Worm (Caenorhabditis elegans): ENCODE results near the gene set-16.

Gene set-16

ce11 chrIII:13643534-13643933 is at the start of gene set-16, which contains the start of gene drr-2:
Gene set-16, plus strand, starts transcription at chrIII:13643916.
Gene drr-2, minus strand, starts transcription at chrIII:13643570.
- TF ChIP-seq F23B12.7 (tag; optimal IDR thresholded peaks at IDR 0.05; ENCODE audit: insufficient read depth) (peak; percentile 95), F10E7.11 (tag; optimal IDR thresholded peaks at IDR 0.05) (peak; percentile 58), B0035.1 (tag; optimal IDR thresholded peaks at IDR 0.05) (peak; percentile 91), tbp1 (GFP tag; optimal IDR thresholded peaks at IDR 0.05) (peak; percentile 82), die-1 (tag; optimal IDR thresholded peaks at IDR 0.05) (peak; percentile 81), ztf-25 (GFP tag; IDR thresholded peaks at IDR 0.05) (no peak), dox-1 (GFP tag; IDR thresholded peaks at IDR 0.05) (peak; percentile 100), F33H1.4 (GFP tag; IDR thresholded peaks at IDR 0.05) (peak; percentile 91), hlh-12 (tag; optimal IDR thresholded peaks at IDR 0.05) (no peak), ceh-40 (GFP tag; IDR thresholded peaks at IDR 0.05) (no peak), xnd-1 (tag; optimal IDR thresholded peaks at IDR 0.05) (peak; percentile 88), ztf-28 (GFP tag; IDR thresholded peaks at IDR 0.05) (peak; percentile 87), rpc-1 (optimal IDR thresholded peaks at IDR 0.05) (peak; percentile 19), rpc-1 (tag; optimal IDR thresholded peaks at IDR 0.05) (peak; percentile 14), F49E8.2 (tag; optimal IDR thresholded peaks at IDR 0.05; ENCODE audit: insufficient read depth) (peak; percentile 98), pbrm-1 (GFP tag; IDR thresholded peaks at IDR 0.05) (peak; percentile 100), nfya-2 (GFP tag; IDR thresholded peaks at IDR 0.05) (peak; percentile 91; the same call in 1 of the 2 replicates), rec-8 (tag; optimal IDR thresholded peaks at IDR 0.05) (peak; percentile 41 to 75), Y56A3A.18 (GFP tag; IDR thresholded peaks at IDR 0.05) (peak; percentile 95), ceh-27 (GFP tag; optimal IDR thresholded peaks at IDR 0.05) (peak; percentile 99), tbx-9 (tag; optimal IDR thresholded peaks at IDR 0.05; ENCODE audit: borderline replicate concordance) (no peak), rcor-1 (GFP tag; IDR thresholded peaks at IDR 0.05) (peak; percentile 99), madf-3 (GFP tag; IDR thresholded peaks at IDR 0.05) (peak; percentile 98), D2030.7 (GFP tag; IDR thresholded peaks at IDR 0.05) (peak; percentile 100), T26A5.8 (tag; optimal IDR thresholded peaks at IDR 0.05) (peak; percentile 75), F39B2.1 (GFP tag; IDR thresholded peaks at IDR 0.05) (peak; percentile 79; the same call in 1 of the 2 replicates), hmg-1.2 (GFP tag; IDR thresholded peaks at IDR 0.05) (peak; percentile 100), zfh-2 (GFP tag; conservative IDR thresholded peaks at IDR 0.05) (peak; percentile 98), tlf-1 (GFP tag; optimal IDR thresholded peaks at IDR 0.05) (peak; percentile 100), somi-1 (GFP tag; optimal IDR thresholded peaks at IDR 0.05) (peak; percentile 98), attf-3 (GFP tag; conservative IDR thresholded peaks at IDR 0.05) (peak; percentile 78), ekl-4 (GFP tag; IDR thresholded peaks at IDR 0.05) (peak; percentile 99), dpl-1 (GFP tag; optimal IDR thresholded peaks at IDR 0.05) (peak; percentile 78), Y53F4B.3 (GFP tag; IDR thresholded peaks at IDR 0.05) (peak; percentile 75), nfya-1 (tag; optimal IDR thresholded peaks at IDR 0.05; ENCODE audit: borderline replicate concordance, insufficient read depth) (no peak), ceh-79 (tag; optimal IDR thresholded peaks at IDR 0.05) (peak; percentile 96), egl-18 (GFP tag; IDR thresholded peaks at IDR 0.05) (peak; percentile 93), aptf-2 (GFP tag; conservative IDR thresholded peaks at IDR 0.05) (0 out of 2 replicates have a peak, but pooled peaks have one; percentile 14), B0019.2 (GFP tag; conservative IDR thresholded peaks at IDR 0.05) (peak; percentile 94), him-1 (tag; optimal IDR thresholded peaks at IDR 0.05) (peak; percentile 56), hmg-20 (GFP tag; IDR thresholded peaks at IDR 0.05) (peak; percentile 90), lin-54 (GFP tag; optimal IDR thresholded peaks at IDR 0.05) (peak; percentile 99), gei-17 (GFP tag; optimal IDR thresholded peaks at IDR 0.05) (peak; percentile 93), zim-3 (tag; optimal IDR thresholded peaks at IDR 0.05) (peak; percentile 98), ZK185.1 (tag; optimal IDR thresholded peaks at IDR 0.05; ENCODE audit: poor library complexity, severe bottlenecking) (no peak), ets-4 (GFP tag; optimal IDR thresholded peaks at IDR 0.05) (peak; percentile 97), cebp-1 (GFP tag; IDR thresholded peaks at IDR 0.05) (peak; percentile 80), cebp-1 (tag; optimal IDR thresholded peaks at IDR 0.05) (peak; percentile 97), ccch-3 (GFP tag; optimal IDR thresholded peaks at IDR 0.05) (no peak)

Measured in whole organism, young adult.